Worm (Caenorhabditis elegans) whole organism, L4 larva: ENCODE measurements around the gene F59B10.4.

Experiments used
- lin-15B ChIP-seq: fragments of 150-350 bp; sonication (generic microtip); optimal IDR thresholded peaks from 3 replicates; lab custom pipeline; 2014; ENCODE audit warnings: missing biosample characterization, missing genetic modification characterization
- zag-1 ChIP-seq: fragments of 150-350 bp; optimal IDR thresholded peaks from 2 replicates; lab custom pipeline; 2014; ENCODE audit warnings: missing biosample characterization, missing genetic modification characterization

DNA sequence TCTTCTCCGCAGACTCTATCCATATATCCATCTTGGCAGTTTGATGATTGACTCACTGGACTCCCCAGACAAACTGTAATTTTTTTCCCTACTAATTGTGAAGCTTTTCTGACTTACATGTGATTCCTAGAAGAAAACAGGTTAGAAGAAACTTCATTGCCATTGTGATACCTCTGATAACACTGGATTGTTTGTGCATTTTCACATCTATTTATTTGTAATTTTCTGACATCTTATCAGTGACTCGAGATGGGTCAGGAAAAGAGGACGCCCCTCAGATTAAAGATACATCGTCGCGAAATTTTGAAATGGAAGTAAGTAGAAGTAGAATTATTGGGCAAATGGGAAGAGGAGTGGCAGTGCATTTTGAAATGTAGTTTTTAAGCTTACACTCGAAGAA lies 28.6 kb downstream of the F59B10.4 start, which contains the start of gene clec-61:
- no peak for TF ChIP-seq lin-15B
- TF ChIP-seq zag-1 (tag; lab: Kevin White, UChicago), result no peak
